Worm (Caenorhabditis elegans) whole organism, L1 larva: ENCODE results near the gene ZC373.5.
A peak's percentile ranks its signal among the peaks of the same experiment; 100 is the strongest.

ENCODE experiments used
- C16A3.4 ChIP-seq: fragments of 150-350 bp; optimal IDR thresholded peaks from 2 replicates; lab custom pipeline; 2014; ENCODE audit warnings: missing biosample characterization, missing genetic modification characterization
- F16B12.6 ChIP-seq: fragments of 150-350 bp; optimal IDR thresholded peaks from 2 replicates; lab custom pipeline; 2014; ENCODE audit warnings: missing biosample characterization, missing genetic modification characterization
- Y116A8C.19 ChIP-seq: sonication (generic microtip); optimal IDR thresholded peaks from 2 replicates; lab custom pipeline; 2016; ENCODE audit warnings: missing compliant biosample characterization, missing genetic modification characterization, borderline replicate concordance
- aha-1 ChIP-seq: fragments of 150-350 bp; optimal IDR thresholded peaks from 2 replicates; lab custom pipeline; 2014; ENCODE audit warnings: missing biosample characterization, missing genetic modification characterization
- aly-2 ChIP-seq: fragments of 150-350 bp; optimal IDR thresholded peaks from 2 replicates; lab custom pipeline; 2014; ENCODE audit warnings: missing biosample characterization, missing genetic modification characterization
- ama-1 ChIP-seq: fragments of 150-350 bp; optimal IDR thresholded peaks from 2 replicates; lab custom pipeline; 2014
- blmp-1 ChIP-seq: fragments of 150-350 bp; optimal IDR thresholded peaks from 2 replicates; lab custom pipeline; 2014; ENCODE audit warnings: missing biosample characterization, missing genetic modification characterization
- ceh-8 ChIP-seq: fragments of 200-800 bp; sonication (Bioruptor generic); optimal IDR thresholded peaks from 2 replicates; lab custom pipeline; 2018; ENCODE audit warnings: mild to moderate bottlenecking, missing genetic modification characterization, moderate library complexity, missing compliant biosample characterization
- ceh-82 ChIP-seq, 3 experiments: fragments of 150-350 bp in 1 of 3; sonication (generic microtip) in 2 of 3; optimal IDR thresholded peaks; 2 replicates each; lab custom pipeline; 2014 to 2017; ENCODE audit warnings: missing biosample characterization in 3 of 3, missing genetic modification characterization in 3 of 3
- dsc-1 ChIP-seq: sonication (generic microtip); optimal IDR thresholded peaks from 2 replicates; lab custom pipeline; 2016; ENCODE audit warnings: mild to moderate bottlenecking, missing genetic modification characterization, missing compliant biosample characterization
- efl-1 ChIP-seq, 4 experiments: fragments of 150-350 bp; optimal IDR thresholded peaks in 3 of 4; peaks in 1 of 4; 1 replicate in 1 of 4; 2 replicates in 3 of 4; lab custom pipeline; 2014; ENCODE audit warnings: missing biosample characterization in 2 of 4, missing genetic modification characterization in 2 of 4, missing genetic modification reagents in 2 of 4
- egl-13 ChIP-seq: sonication (generic microtip); optimal IDR thresholded peaks from 2 replicates; lab custom pipeline; 2016; ENCODE audit warnings: missing genotype, missing genetic modification reagents, missing genetic modification characterization, missing compliant biosample characterization
- elt-2 ChIP-seq: sonication (generic microtip); optimal IDR thresholded peaks from 2 replicates; lab custom pipeline; 2016; ENCODE audit warnings: missing genetic modification characterization, mild to moderate bottlenecking, inconsistent platforms, missing compliant biosample characterization, missing genetic modification reagents
- elt-3 ChIP-seq, 6 experiments: fragments of 150-350 bp in 1 of 6; sonication (generic microtip); optimal IDR thresholded peaks; 2 replicates each; lab custom pipeline; 2017 to 2018; ENCODE audit warnings: missing biosample characterization in 6 of 6, missing genetic modification characterization in 6 of 6, inconsistent platforms in 1 of 6
- fkh-10 ChIP-seq: sonication (generic microtip); optimal IDR thresholded peaks from 2 replicates; lab custom pipeline; 2017; ENCODE audit warnings: missing biosample characterization, missing genetic modification reagents, missing genetic modification characterization
- fos-1 ChIP-seq: fragments of 150-350 bp; optimal IDR thresholded peaks from 2 replicates; lab custom pipeline; 2014; ENCODE audit warnings: missing biosample characterization, missing genetic modification characterization
- hpl-2 ChIP-seq: fragments of 150-350 bp; optimal IDR thresholded peaks from 2 replicates; lab custom pipeline; 2014; ENCODE audit warnings: missing biosample characterization, missing genetic modification reagents, missing genetic modification characterization
- lin-14 ChIP-seq: fragments of 200-800 bp; sonication (Bioruptor generic); optimal IDR thresholded peaks from 2 replicates; lab custom pipeline; 2018; ENCODE audit warnings: mild to moderate bottlenecking, missing genetic modification characterization, moderate library complexity, missing compliant biosample characterization
- mab-9 ChIP-seq: fragments of 200-800 bp; sonication (Bioruptor generic); IDR thresholded peaks from 2 replicates; pipeline ENCODE4 v1.3.6; 2022; ENCODE audit warnings: missing genetic modification reagents, missing genetic modification characterization, missing compliant biosample characterization
- mef-2 ChIP-seq: fragments of 150-350 bp; optimal IDR thresholded peaks from 2 replicates; lab custom pipeline; 2014; ENCODE audit warnings: missing biosample characterization, missing genetic modification characterization
- mep-1 ChIP-seq: fragments of 150-350 bp; optimal IDR thresholded peaks from 2 replicates; lab custom pipeline; 2014; ENCODE audit warnings: missing biosample characterization, missing genetic modification characterization
- nhr-19 ChIP-seq: fragments of 200-800 bp; sonication (Bioruptor generic); conservative IDR thresholded peaks from 2 replicates; pipeline ENCODE4 v1.3.6; 2022; ENCODE audit warnings: missing genetic modification characterization, missing compliant biosample characterization
- nhr-28 ChIP-seq: fragments of 150-350 bp; optimal IDR thresholded peaks from 2 replicates; lab custom pipeline; 2014; ENCODE audit warnings: missing biosample characterization, missing genetic modification characterization
- nhr-71 ChIP-seq: sonication (generic microtip); optimal IDR thresholded peaks from 2 replicates; lab custom pipeline; 2016; ENCODE audit warnings: mild to moderate bottlenecking, missing genetic modification characterization, moderate library complexity, missing compliant biosample characterization
- nhr-84 ChIP-seq: sonication (generic microtip); optimal IDR thresholded peaks from 2 replicates; lab custom pipeline; 2017; ENCODE audit warnings: missing biosample characterization, missing genetic modification characterization
- nhr-90 ChIP-seq: sonication (generic microtip); optimal IDR thresholded peaks from 2 replicates; lab custom pipeline; 2016; ENCODE audit warnings: mild to moderate bottlenecking, missing genetic modification characterization, missing compliant biosample characterization; ENCODE audit not compliant: poor library complexity
- pag-3 ChIP-seq: sonication (generic microtip); optimal IDR thresholded peaks from 2 replicates; lab custom pipeline; 2017; ENCODE audit warnings: missing genetic modification characterization, mild to moderate bottlenecking, missing compliant biosample characterization, antibody characterized with exemption, borderline replicate concordance; ENCODE audit not compliant: insufficient read depth
- pax-3 ChIP-seq: fragments of 200-800 bp; sonication (Bioruptor generic); optimal IDR thresholded peaks from 2 replicates; lab custom pipeline; 2018; ENCODE audit warnings: mild to moderate bottlenecking, missing genetic modification characterization, moderate library complexity, missing compliant biosample characterization
- pqm-1 ChIP-seq: sonication (generic microtip); optimal IDR thresholded peaks from 3 replicates; lab custom pipeline; 2017; ENCODE audit warnings: missing biosample characterization, missing genetic modification characterization
- snpc-4 ChIP-seq: fragments of 150-350 bp; optimal IDR thresholded peaks from 2 replicates; lab custom pipeline; 2014; ENCODE audit warnings: missing biosample characterization, missing genetic modification characterization
- sup-37 ChIP-seq: fragments of 200-800 bp; sonication (Bioruptor generic); optimal IDR thresholded peaks from 2 replicates; lab custom pipeline; 2018; ENCODE audit warnings: mild to moderate bottlenecking, missing genetic modification characterization, missing compliant biosample characterization
- tbx-2 ChIP-seq: sonication (generic microtip); optimal IDR thresholded peaks from 2 replicates; lab custom pipeline; 2016; ENCODE audit warnings: missing genetic modification characterization, missing compliant biosample characterization
- unc-62 ChIP-seq: fragments of 150-350 bp; optimal IDR thresholded peaks from 2 replicates; lab custom pipeline; 2014; ENCODE audit warnings: missing biosample characterization, missing genetic modification reagents, missing genetic modification characterization
- unc-98 ChIP-seq: fragments of 200-800 bp; sonication (Bioruptor generic); IDR thresholded peaks from 2 replicates; pipeline ENCODE4 v1.3.6; 2022; ENCODE audit warnings: missing genetic modification characterization, missing compliant biosample characterization
- zag-1 ChIP-seq: fragments of 150-350 bp; optimal IDR thresholded peaks from 2 replicates; lab custom pipeline; 2014; ENCODE audit warnings: missing biosample characterization, missing genetic modification characterization
- ztf-4 ChIP-seq: fragments of 150-350 bp; optimal IDR thresholded peaks from 2 replicates; lab custom pipeline; 2014; ENCODE audit warnings: missing biosample characterization, missing genetic modification characterization

Gene ZC373.5

DNA sequence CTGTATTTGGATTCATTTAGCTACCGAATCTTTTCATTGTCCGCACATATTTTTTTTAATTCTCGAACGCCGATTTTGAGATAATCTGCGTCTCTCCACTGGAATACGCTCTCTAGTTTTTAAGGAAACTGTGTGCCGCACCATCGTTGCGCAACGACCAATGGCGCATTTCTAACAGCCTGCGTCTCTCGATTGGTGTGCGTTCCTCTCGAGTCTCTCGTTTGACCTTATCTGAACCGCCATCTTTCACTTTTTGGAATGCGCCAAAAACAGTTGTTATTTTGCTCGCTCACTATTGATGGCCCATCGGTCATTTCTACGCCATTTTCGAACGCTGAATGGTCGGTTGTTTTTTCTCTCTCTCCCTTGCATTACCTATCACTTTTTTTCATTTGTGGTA lies 9.1 kb upstream of the ZC373.5 start:
- TF ChIP-seq egl-13 (tag; lab: Kevin White, UChicago) (no peak), efl-1 (optimal IDR thresholded peaks at IDR 0.05; lab: Kevin White, UChicago) (no peak), efl-1 (GFP tag; optimal IDR thresholded peaks at IDR 0.05 in 1 of 2; lab: Kevin White, UChicago) (peak in 1 of 2 experiments; percentile 7)

DNA sequence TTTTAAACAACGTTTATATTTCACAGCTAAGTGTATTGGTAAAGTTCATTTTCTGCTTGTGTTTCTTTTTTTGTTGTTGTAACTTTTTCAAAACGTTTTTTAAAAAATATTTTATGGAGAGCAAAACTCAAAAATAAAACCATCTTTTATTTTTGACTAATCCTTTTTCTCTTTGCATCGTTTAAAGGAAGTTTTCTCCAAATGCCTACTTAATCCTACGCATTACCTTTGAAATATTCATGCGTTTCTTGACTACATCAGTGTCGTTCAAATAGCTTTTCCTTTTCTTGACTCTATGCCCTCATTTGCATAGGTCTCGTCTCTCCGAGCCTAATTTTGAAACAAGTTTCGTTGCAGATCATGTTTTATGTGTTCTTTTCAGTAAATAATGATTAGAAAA lies 6.9 kb upstream of the ZC373.5 start:
- TF ChIP-seq elt-3 (tag; optimal IDR thresholded peaks at IDR 0.05; lab: Kevin White, UChicago) (no peak), hpl-2 (no peak), nhr-84 (tag; lab: Kevin White, UChicago) (no peak), blmp-1 (tag; lab: Kevin White, UChicago) (no peak), dsc-1 (tag; lab: Kevin White, UChicago) (no peak), snpc-4 (no peak), zag-1 (tag; lab: Kevin White, UChicago) (no peak), mef-2 (tag; lab: Kevin White, UChicago) (no peak), aha-1 (tag; lab: Kevin White, UChicago) (no peak), nhr-19 (GFP tag; lab: Robert Waterston, UW) (no peak), Y116A8C.19 (no peak), pqm-1 (tag; lab: Kevin White, UChicago) (no peak), ztf-4 (tag; lab: Kevin White, UChicago) (no peak)
- TF ChIP-seq, all 84 proteins: peak for 0

DNA sequence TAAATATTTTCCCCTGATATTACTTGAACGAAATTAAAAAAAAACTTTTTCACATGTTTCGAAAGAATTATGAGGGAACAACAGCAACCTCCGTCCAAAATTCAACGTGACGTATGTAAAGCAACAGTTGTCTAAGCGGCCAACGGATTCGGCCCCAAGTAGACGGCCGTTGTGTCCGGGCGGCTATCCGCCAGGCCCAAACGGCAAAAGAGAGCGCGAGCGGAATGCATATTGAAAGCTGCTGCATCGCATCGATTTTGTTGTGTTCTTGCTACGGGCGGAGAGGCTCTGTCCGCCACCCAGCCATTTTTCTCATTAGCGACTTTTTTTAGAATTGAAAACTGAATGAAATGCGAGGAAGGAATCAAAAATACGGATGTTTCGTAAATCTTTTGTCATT lies 5.0 kb upstream of the ZC373.5 start:
- peak; percentile 18 for TF ChIP-seq lin-14 (GFP tag; lab: Kevin White, UChicago)
- TF ChIP-seq nhr-28 (tag; lab: Kevin White, UChicago), result no peak

DNA sequence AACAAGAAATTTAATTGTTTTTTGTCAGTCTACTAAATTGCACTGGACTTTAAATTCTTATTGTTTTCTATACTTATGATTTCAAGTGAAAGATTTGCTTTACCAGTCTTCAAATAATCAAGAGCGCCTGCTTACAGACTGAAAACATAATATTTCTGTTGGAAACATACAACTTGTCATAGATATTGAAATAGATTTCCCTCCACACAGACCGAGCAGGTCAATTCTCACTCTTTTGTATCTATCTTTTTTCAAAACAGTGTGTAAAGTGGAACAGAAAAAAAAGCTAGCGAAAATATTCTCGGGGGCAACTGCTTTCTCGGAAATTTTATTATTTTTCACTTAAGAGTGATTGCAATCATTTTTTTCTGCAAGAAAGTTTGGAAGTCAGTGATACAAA lies 4.4 kb upstream of the ZC373.5 start:
- no peak for TF ChIP-seq pax-3
- peak; percentile 64 for TF ChIP-seq aly-2 (tag; lab: Kevin White, UChicago)
- no peak for TF ChIP-seq sup-37
- TF ChIP-seq tbx-2 (tag; lab: Kevin White, UChicago), result peak; percentile 11
- TF ChIP-seq, all 84 proteins: peak for 2

DNA sequence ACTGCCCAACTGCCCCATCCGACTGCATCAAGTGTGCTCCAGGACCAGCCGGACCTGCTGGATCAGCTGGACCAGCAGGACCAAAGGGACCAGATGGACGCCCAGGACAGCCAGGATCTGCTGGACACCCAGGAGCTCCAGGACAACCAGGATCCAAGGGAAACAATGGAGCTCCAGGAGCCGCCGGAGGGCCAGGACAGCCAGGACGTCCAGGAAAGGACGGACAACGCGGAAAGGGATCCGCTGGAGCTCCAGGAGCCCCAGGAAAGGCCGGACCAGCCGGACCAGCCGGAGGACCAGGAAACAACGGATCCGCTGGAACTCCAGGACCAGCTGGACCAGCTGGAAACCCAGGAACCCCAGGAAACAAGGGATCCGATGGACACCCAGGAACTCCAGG lies 3.9 kb upstream of the ZC373.5 start:
- TF ChIP-seq ceh-8 (GFP tag; lab: Kevin White, UChicago), result peak; percentile 79
- no peak for TF ChIP-seq zag-1 (tag; lab: Kevin White, UChicago)
- TF ChIP-seq fos-1, result no peak
- no peak for TF ChIP-seq efl-1 (optimal IDR thresholded peaks at IDR 0.05; lab: Kevin White, UChicago)
- peak in 1 of 2 experiments; percentile 81 for TF ChIP-seq efl-1 (GFP tag; optimal IDR thresholded peaks at IDR 0.05 in 1 of 2; lab: Kevin White, UChicago)
- no peak for TF ChIP-seq ceh-82 (tag; optimal IDR thresholded peaks at IDR 0.05; lab: Kevin White, UChicago)

DNA sequence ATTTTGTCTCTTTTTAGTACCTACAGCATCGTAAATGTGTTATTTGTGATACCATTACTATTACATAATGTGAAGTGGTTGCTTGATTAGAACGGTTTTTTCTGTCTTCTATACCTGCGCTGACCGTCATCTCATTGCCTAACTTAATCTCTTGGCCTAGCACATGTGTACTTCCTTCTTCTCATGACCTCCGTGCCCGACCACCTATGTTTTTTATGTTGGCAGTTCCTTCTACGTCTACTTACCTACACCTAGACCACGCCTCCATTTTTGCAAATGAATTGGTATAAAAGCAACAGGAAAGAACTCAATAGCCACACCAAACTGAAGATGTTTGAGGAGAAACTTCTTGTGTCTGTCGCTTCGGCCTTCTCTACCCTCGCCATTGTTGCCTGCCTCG lies 3.1 kb upstream of the ZC373.5 start, which contains the start of gene col-176:
col-176 (plus strand) TSS at position 301 of the 400 bp plus-strand sequence.
- TF ChIP-seq unc-62 (GFP tag; lab: Kevin White, UChicago) (no peak), fkh-10 (no peak), unc-98 (GFP tag; lab: Robert Waterston, UW) (no peak), ztf-4 (tag; lab: Kevin White, UChicago) (no peak), mep-1 (no peak), nhr-71 (tag; lab: Kevin White, UChicago) (no peak), pag-3 (no peak), efl-1 (optimal IDR thresholded peaks at IDR 0.05; lab: Kevin White, UChicago) (no peak), efl-1 (GFP tag; optimal IDR thresholded peaks at IDR 0.05 in 1 of 2; lab: Kevin White, UChicago) (peak in 1 of 2 experiments; percentile 39), tbx-2 (tag; lab: Kevin White, UChicago) (peak; percentile 19), C16A3.4 (tag; lab: Kevin White, UChicago) (no peak), ama-1 (lab: Kevin White, UChicago) (no peak), mab-9 (GFP tag; lab: Robert Waterston, UW) (no peak), F16B12.6 (tag; lab: Kevin White, UChicago) (no peak), pqm-1 (tag; lab: Kevin White, UChicago) (no peak), sup-37 (no peak), nhr-90 (tag; lab: Kevin White, UChicago) (no peak), elt-2 (tag; lab: Kevin White, UChicago) (no peak)
